Worm (Caenorhabditis elegans) whole organism, late embryonic: ENCODE results near the gene pcm-1.

Experiments
- ama-1 ChIP-seq: fragments of 150-350 bp; optimal IDR thresholded peaks from 2 replicates; lab custom pipeline; 2014
- elt-2 ChIP-seq: sonication (generic microtip); optimal IDR thresholded peaks from 2 replicates; lab custom pipeline; 2016; ENCODE audit warnings: missing genetic modification reagents, missing genetic modification characterization, missing compliant biosample characterization
- fax-1 ChIP-seq: sonication (generic microtip); optimal IDR thresholded peaks from 2 replicates; lab custom pipeline; 2016; ENCODE audit warnings: missing genotype, missing genetic modification characterization, missing compliant biosample characterization
- hlh-30 ChIP-seq: sonication (generic microtip); optimal IDR thresholded peaks from 2 replicates; lab custom pipeline; 2017; ENCODE audit warnings: antibody characterized with exemption, missing genetic modification characterization, missing compliant biosample characterization; ENCODE audit not compliant: insufficient read depth
- lin-11 ChIP-seq: fragments of 200-800 bp; sonication (Bioruptor generic); optimal IDR thresholded peaks from 2 replicates; lab custom pipeline; 2018; ENCODE audit warnings: mild to moderate bottlenecking, missing genetic modification characterization, missing compliant biosample characterization
- nfya-1 ChIP-seq: sonication (generic microtip); optimal IDR thresholded peaks from 2 replicates; lab custom pipeline; 2017; ENCODE audit warnings: missing genetic modification characterization, mild to moderate bottlenecking, missing compliant biosample characterization, antibody characterized with exemption, moderate library complexity
- nhr-11 ChIP-seq: fragments of 150-350 bp; optimal IDR thresholded peaks from 2 replicates; lab custom pipeline; 2014; ENCODE audit warnings: missing biosample characterization, missing genetic modification characterization
- pag-3 ChIP-seq: sonication (generic microtip); optimal IDR thresholded peaks from 2 replicates; lab custom pipeline; 2016; ENCODE audit warnings: missing compliant biosample characterization, missing genetic modification characterization, borderline replicate concordance
- ref-2 ChIP-seq: sonication (generic microtip); optimal IDR thresholded peaks from 2 replicates; lab custom pipeline; 2016; ENCODE audit warnings: missing genetic modification characterization, missing compliant biosample characterization
- tbx-2 ChIP-seq: sonication (generic microtip); optimal IDR thresholded peaks from 2 replicates; lab custom pipeline; 2016; ENCODE audit warnings: missing genetic modification characterization, missing compliant biosample characterization
- unc-3 ChIP-seq, 2 experiments: fragments of 200-800 bp in 1 of 2; sonication (Bioruptor generic) in 1 of 2; sonication (generic microtip) in 1 of 2; conservative IDR thresholded peaks in 1 of 2; optimal IDR thresholded peaks in 1 of 2; 2 replicates each; pipeline versions ENCODE4 v1.3.6 to Lab custom; 2016 to 2022; ENCODE audit warnings: missing compliant biosample characterization in 2 of 2, missing genetic modification characterization in 2 of 2, missing genetic modification reagents in 1 of 2
- unc-86 ChIP-seq: sonication (generic microtip); optimal IDR thresholded peaks from 2 replicates; lab custom pipeline; 2016; ENCODE audit warnings: missing genetic modification characterization, missing compliant biosample characterization

ce11 chrV:5954747-5955146 is 8.9 kb downstream of the pcm-1 start, which contains the start of gene M03F8.6:
- TF ChIP-seq unc-3 (GFP tag; conservative IDR thresholded peaks at IDR 0.05; lab: Robert Waterston, UW) (no peak), unc-3 (tag; optimal IDR thresholded peaks at IDR 0.05; lab: Kevin White, UChicago) (no peak), fax-1 (tag; lab: Kevin White, UChicago) (no peak), pag-3 (tag; lab: Kevin White, UChicago) (no peak), tbx-2 (tag; lab: Kevin White, UChicago) (no peak), unc-86 (no peak), nhr-11 (tag; lab: Kevin White, UChicago) (no peak), ref-2 (no peak), nfya-1 (tag; lab: Kevin White, UChicago) (no peak), elt-2 (no peak), lin-11 (tag; lab: Kevin White, UChicago) (no peak), ama-1 (lab: Kevin White, UChicago) (no peak), hlh-30 (tag; lab: Kevin White, UChicago) (no peak)
